Worm (Caenorhabditis elegans) whole organism, L3 larva: Measurements from ENCODE around the gene ncr-2.

Source experiments
- ceh-28 ChIP-seq: fragments of 150-350 bp; optimal IDR thresholded peaks from 2 replicates; lab custom pipeline; 2014; ENCODE audit warnings: missing biosample characterization, missing genetic modification reagents, missing genetic modification characterization
- skn-1 ChIP-seq: fragments of 150-350 bp; optimal IDR thresholded peaks from 2 replicates; lab custom pipeline; 2014; ENCODE audit warnings: missing biosample characterization, missing genetic modification characterization
- ztf-4 ChIP-seq: fragments of 150-350 bp; optimal IDR thresholded peaks from 2 replicates; lab custom pipeline; 2014; ENCODE audit warnings: missing biosample characterization, missing genetic modification characterization

- no peak for TF ChIP-seq skn-1 (tag; lab: Kevin White, UChicago)
- no peak for TF ChIP-seq ztf-4
- TF ChIP-seq ceh-28 (tag; lab: Kevin White, UChicago) = no peak
Observed at ce11 chrIII:8300860-8301396, 42.8 kb downstream of the ncr-2 start.
